Fruit fly (Drosophila melanogaster): Measurements from ENCODE around the gene Tak1.

DNA sequence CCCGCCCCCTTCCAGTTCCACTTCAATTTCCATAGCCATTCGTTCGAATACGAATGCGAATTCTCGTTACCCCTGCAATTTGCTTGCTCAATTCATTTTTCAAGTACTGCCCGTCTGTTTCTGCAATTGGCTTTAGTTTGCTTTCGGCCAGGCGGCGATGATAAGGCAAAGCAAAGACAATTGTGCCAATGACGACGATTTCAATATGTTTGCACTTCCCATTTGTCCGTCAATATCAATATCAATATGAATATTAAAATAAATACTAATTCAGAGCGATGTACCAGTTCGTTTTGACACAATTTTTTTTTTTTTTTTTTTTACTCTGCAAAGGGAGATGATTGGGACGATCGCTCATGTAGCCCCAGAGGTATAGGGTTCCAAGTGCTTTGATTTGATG is 18.8 kb downstream of the Tak1 start:
- TF ChIP-seq CG15710 (tag; optimal IDR thresholded peaks at IDR 0.05), result no peak
- no peak for TF ChIP-seq CG9948 (tag; optimal IDR thresholded peaks at IDR 0.05)
- TF ChIP-seq CG4496 (GFP tag; IDR thresholded peaks at IDR 0.05), result no peak
- TF ChIP-seq D1 (tag; optimal IDR thresholded peaks at IDR 0.05), result no peak

Measured in whole organism, pupa.